Worm (Caenorhabditis elegans): ENCODE measurements around the gene pld-1.

Gene pld-1

DNA sequence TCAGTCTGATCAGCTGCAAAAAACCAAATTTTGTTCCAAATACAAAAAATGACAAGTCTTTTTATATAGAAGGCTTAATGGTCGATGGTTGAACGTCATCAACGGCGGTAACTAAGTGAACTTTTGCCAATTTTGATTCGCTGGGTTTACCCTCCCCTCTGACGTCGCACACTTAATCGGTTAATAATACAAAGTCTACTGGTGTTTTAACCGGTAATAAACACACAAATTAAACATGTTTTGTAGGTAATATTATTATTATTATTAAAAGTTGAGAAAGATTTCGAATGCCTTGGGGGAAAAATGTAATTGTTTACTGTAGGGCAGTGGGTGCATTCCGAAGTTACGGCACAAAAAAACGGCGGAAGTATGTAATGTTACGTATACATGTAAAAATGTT is 30.8 kb downstream of the pld-1 start, which contains the start of gene pho-12:
Gene pho-12 (minus strand): TSS at position 101 of the 400 bp plus-strand sequence.
- TF ChIP-seq mxl-2 (GFP tag; conservative IDR thresholded peaks at IDR 0.05) (no peak), lin-15B (tag; optimal IDR thresholded peaks at IDR 0.05) (no peak), sdz-12 (GFP tag; optimal IDR thresholded peaks at IDR 0.05) (no peak), ceh-44 (GFP tag; IDR thresholded peaks at IDR 0.05) (no peak), tra-1 (GFP tag; IDR thresholded peaks at IDR 0.05) (no peak), dpl-1 (GFP tag; optimal IDR thresholded peaks at IDR 0.05) (no peak), vab-7 (GFP tag; IDR thresholded peaks at IDR 0.05) (no peak), madf-5 (GFP tag; IDR thresholded peaks at IDR 0.05) (no peak), hmg-1.1 (GFP tag; IDR thresholded peaks at IDR 0.05) (no peak), pha-4 (GFP tag; IDR thresholded peaks at IDR 0.05) (no peak), pha-4 (tag; optimal IDR thresholded peaks at IDR 0.05) (no peak), egl-43 (GFP tag; IDR thresholded peaks at IDR 0.05) (no peak), lin-29 (GFP tag; IDR thresholded peaks at IDR 0.05) (no peak), dmd-8 (GFP tag; IDR thresholded peaks at IDR 0.05) (no peak), ztf-11 (tag; optimal IDR thresholded peaks at IDR 0.05) (no peak), unc-130 (GFP tag; optimal IDR thresholded peaks at IDR 0.05) (no peak), arid-1 (GFP tag; conservative IDR thresholded peaks at IDR 0.05) (no peak), ceh-20 (GFP tag; IDR thresholded peaks at IDR 0.05) (no peak), ceh-82 (tag; optimal IDR thresholded peaks at IDR 0.05) (no peak), zip-2 (tag; optimal IDR thresholded peaks at IDR 0.05) (no peak)

ce11 chrII:5058036-5058435 is 33.5 kb downstream of the pld-1 start, which contains the start of gene C27A2.12:
C27A2.12 (minus strand) TSS chrII:5058136.
- TF ChIP-seq mxl-2 (GFP tag; conservative IDR thresholded peaks at IDR 0.05) (no peak), dmd-9 (GFP tag; IDR thresholded peaks at IDR 0.05) (no peak), duxl-1 (tag; optimal IDR thresholded peaks at IDR 0.05; ENCODE audit: poor library complexity) (no peak), ceh-44 (GFP tag; IDR thresholded peaks at IDR 0.05) (no peak), mes-2 (tag; optimal IDR thresholded peaks at IDR 0.05; ENCODE audit: poor library complexity, severe bottlenecking) (no peak), mdt-29 (GFP tag; IDR thresholded peaks at IDR 0.05) (no peak), R02D3.7 (tag; optimal IDR thresholded peaks at IDR 0.05) (no peak), nhr-28 (tag; optimal IDR thresholded peaks at IDR 0.05) (no peak), nhr-237 (tag; optimal IDR thresholded peaks at IDR 0.05) (no peak), skn-1 (tag; optimal IDR thresholded peaks at IDR 0.05) (no peak)

ce11 chrII:5057315-5057714 is 34.2 kb downstream of the pld-1 start:
- no peak for TF ChIP-seq ZK546.5 (tag; optimal IDR thresholded peaks at IDR 0.05)
- no peak for TF ChIP-seq unc-62 (GFP tag; optimal IDR thresholded peaks at IDR 0.05 in 1 of 2)
- TF ChIP-seq unc-62 (tag; optimal IDR thresholded peaks at IDR 0.05): no peak
- no peak for TF ChIP-seq skn-1 (tag; optimal IDR thresholded peaks at IDR 0.05)
- peak; percentile 75 for TF ChIP-seq hlh-11 (tag; optimal IDR thresholded peaks at IDR 0.05)
- peak; percentile 60 for TF ChIP-seq nhr-102 (tag; optimal IDR thresholded peaks at IDR 0.05)
- 0 out of 2 replicates have a peak, but pooled peaks have one; percentile 45 for TF ChIP-seq ceh-20 (GFP tag; IDR thresholded peaks at IDR 0.05)
- peak; percentile 12 to 14 for TF ChIP-seq hif-1 (tag; optimal IDR thresholded peaks at IDR 0.05)
- peak; percentile 86; the same call in 1 of the 2 replicates for TF ChIP-seq Y105C5A.15 (GFP tag; IDR thresholded peaks at IDR 0.05)
- 0 out of 2 replicates have a peak, but pooled peaks have one; percentile 21 for TF ChIP-seq zip-11 (GFP tag; IDR thresholded peaks at IDR 0.05)
- TF ChIP-seq ztf-7 (tag; optimal IDR thresholded peaks at IDR 0.05): no peak
- no peak for TF ChIP-seq aly-2 (tag; optimal IDR thresholded peaks at IDR 0.05)
- 0 out of 2 replicates have a peak, but pooled peaks have one; percentile 27 for TF ChIP-seq F26F4.8 (GFP tag; conservative IDR thresholded peaks at IDR 0.05)
- peak; percentile 48 for TF ChIP-seq T20F7.1 (GFP tag; optimal IDR thresholded peaks at IDR 0.05)
- TF ChIP-seq dmd-8 (GFP tag; IDR thresholded peaks at IDR 0.05): 0 out of 2 replicates have a peak, but pooled peaks have one; percentile 60
- no peak for TF ChIP-seq ceh-82 (tag; optimal IDR thresholded peaks at IDR 0.05)
- peak; percentile 73 for TF ChIP-seq dmd-6 (GFP tag; IDR thresholded peaks at IDR 0.05)
- TF ChIP-seq mes-2 (tag; optimal IDR thresholded peaks at IDR 0.05; ENCODE audit: poor library complexity, severe bottlenecking): peak; percentile 85
- TF ChIP-seq daf-16 (GFP tag; optimal IDR thresholded peaks at IDR 0.05): peak; percentile 16 to 45
- TF ChIP-seq daf-16 (tag; optimal IDR thresholded peaks at IDR 0.05): peak; percentile 55
- peak; percentile 40 for TF ChIP-seq spr-3 (GFP tag; optimal IDR thresholded peaks at IDR 0.05)
- peak; percentile 63 for TF ChIP-seq lin-29 (GFP tag; IDR thresholded peaks at IDR 0.05)
- TF ChIP-seq mxl-3 (GFP tag; optimal IDR thresholded peaks at IDR 0.05): peak; percentile 43
- no peak for TF ChIP-seq ceh-62 (tag; optimal IDR thresholded peaks at IDR 0.05)
- peak; percentile 15 to 84 for TF ChIP-seq lsy-2 (tag; optimal IDR thresholded peaks at IDR 0.05)
- 0 out of 2 replicates have a peak, but pooled peaks have one; percentile 66 for TF ChIP-seq saeg-2 (GFP tag; IDR thresholded peaks at IDR 0.05)

Data from whole organism, L4 larva.